Worm (Caenorhabditis elegans): ENCODE data around the gene B0001.2.

B0001.2 gene

ce11 chrIV:12113056-12113455 lies 37.7 kb downstream of the B0001.2 start:
- no peak for TF ChIP-seq scrt-1 (GFP tag; IDR thresholded peaks at IDR 0.05)
- no peak for TF ChIP-seq tbx-11 (GFP tag; IDR thresholded peaks at IDR 0.05)
- no peak for TF ChIP-seq sea-1 (GFP tag; conservative IDR thresholded peaks at IDR 0.05)
- no peak for TF ChIP-seq hnd-1 (tag; optimal IDR thresholded peaks at IDR 0.05)
- no peak for TF ChIP-seq F13C5.2 (tag; optimal IDR thresholded peaks at IDR 0.05)
- no peak for TF ChIP-seq tbx-37 (GFP tag; conservative IDR thresholded peaks at IDR 0.05)
- TF ChIP-seq ama-1 (optimal IDR thresholded peaks at IDR 0.05) = no peak
- no peak for TF ChIP-seq pes-1 (GFP tag; IDR thresholded peaks at IDR 0.05)

- TF ChIP-seq F13C5.2 (tag; optimal IDR thresholded peaks at IDR 0.05) (no peak), ama-1 (optimal IDR thresholded peaks at IDR 0.05) (no peak), tbx-37 (GFP tag; conservative IDR thresholded peaks at IDR 0.05) (no peak), ets-7 (tag; optimal IDR thresholded peaks at IDR 0.05) (no peak), flt-1 (GFP tag; IDR thresholded peaks at IDR 0.05) (no peak), hmbx-1 (tag; optimal IDR thresholded peaks at IDR 0.05) (no peak), ceh-13 (GFP tag; optimal IDR thresholded peaks at IDR 0.05) (no peak), hnd-1 (tag; optimal IDR thresholded peaks at IDR 0.05) (no peak), ceh-36 (tag; optimal IDR thresholded peaks at IDR 0.05) (no peak), scrt-1 (GFP tag; IDR thresholded peaks at IDR 0.05) (no peak), hmg-4 (GFP tag; optimal IDR thresholded peaks at IDR 0.05) (no peak)
These were observed 39.3 kb downstream of the B0001.2 start, which contains the start of gene dlc-2 for ce11 chrIV:12111477-12111876. TSS of gene dlc-2 (minus strand) at chrIV:12111577.

ce11 chrIV:12110339-12110738 lies 40.4 kb downstream of the B0001.2 start, which contains the start of gene col-129:
TSS of gene col-129 (minus strand) at chrIV:12110439.
- TF ChIP-seq hnd-1 (tag; optimal IDR thresholded peaks at IDR 0.05) (no peak), hmg-4 (GFP tag; optimal IDR thresholded peaks at IDR 0.05) (no peak), tbx-37 (GFP tag; conservative IDR thresholded peaks at IDR 0.05) (no peak), sea-1 (GFP tag; conservative IDR thresholded peaks at IDR 0.05) (no peak), F13C5.2 (tag; optimal IDR thresholded peaks at IDR 0.05) (no peak), aly-1 (tag; optimal IDR thresholded peaks at IDR 0.05) (no peak), flt-1 (GFP tag; IDR thresholded peaks at IDR 0.05) (no peak), pes-1 (GFP tag; IDR thresholded peaks at IDR 0.05) (no peak)

- TF ChIP-seq B0310.2 (tag; optimal IDR thresholded peaks at IDR 0.05) (no peak), ceh-36 (tag; optimal IDR thresholded peaks at IDR 0.05) (no peak), aly-1 (tag; optimal IDR thresholded peaks at IDR 0.05) (no peak), sea-1 (GFP tag; conservative IDR thresholded peaks at IDR 0.05) (no peak), hmg-4 (GFP tag; optimal IDR thresholded peaks at IDR 0.05) (no peak), tbx-37 (GFP tag; conservative IDR thresholded peaks at IDR 0.05) (no peak), scrt-1 (GFP tag; IDR thresholded peaks at IDR 0.05) (no peak), hmbx-1 (tag; optimal IDR thresholded peaks at IDR 0.05) (no peak), tra-4 (tag; optimal IDR thresholded peaks at IDR 0.05) (no peak), ets-7 (tag; optimal IDR thresholded peaks at IDR 0.05) (no peak), ama-1 (optimal IDR thresholded peaks at IDR 0.05) (no peak), F13C5.2 (tag; optimal IDR thresholded peaks at IDR 0.05) (no peak)
These were observed 41.0 kb downstream of the B0001.2 start for ce11 chrIV:12109743-12110142.

ce11 chrIV:12108984-12109657 lies 41.7 kb downstream of the B0001.2 start:
- no peak for TF ChIP-seq tra-4 (tag; optimal IDR thresholded peaks at IDR 0.05)
- no peak for TF ChIP-seq sea-1 (GFP tag; conservative IDR thresholded peaks at IDR 0.05)
- TF ChIP-seq flt-1 (GFP tag; IDR thresholded peaks at IDR 0.05) = no peak
- no peak for TF ChIP-seq pes-1 (GFP tag; IDR thresholded peaks at IDR 0.05)
- TF ChIP-seq tbx-11 (GFP tag; IDR thresholded peaks at IDR 0.05) = no peak
- no peak for TF ChIP-seq hmg-4 (GFP tag; optimal IDR thresholded peaks at IDR 0.05)
- no peak for TF ChIP-seq ama-1 (optimal IDR thresholded peaks at IDR 0.05)
- no peak for TF ChIP-seq F13C5.2 (tag; optimal IDR thresholded peaks at IDR 0.05)
- no peak for TF ChIP-seq ets-7 (tag; optimal IDR thresholded peaks at IDR 0.05)
- no peak for TF ChIP-seq tbx-37 (GFP tag; conservative IDR thresholded peaks at IDR 0.05)
- no peak for TF ChIP-seq aly-1 (tag; optimal IDR thresholded peaks at IDR 0.05)
- no peak for TF ChIP-seq scrt-1 (GFP tag; IDR thresholded peaks at IDR 0.05)
- TF ChIP-seq B0310.2 (tag; optimal IDR thresholded peaks at IDR 0.05) = no peak

ce11 chrIV:12105558-12105957 lies 45.2 kb downstream of the B0001.2 start, which contains the start of gene M18.3:
TSS of gene M18.3 (plus strand) at chrIV:12105858.
- TF ChIP-seq ceh-13 (GFP tag; optimal IDR thresholded peaks at IDR 0.05) (no peak), F13C5.2 (tag; optimal IDR thresholded peaks at IDR 0.05) (no peak), pes-1 (GFP tag; IDR thresholded peaks at IDR 0.05) (no peak), ama-1 (optimal IDR thresholded peaks at IDR 0.05) (no peak), hnd-1 (tag; optimal IDR thresholded peaks at IDR 0.05) (no peak), scrt-1 (GFP tag; IDR thresholded peaks at IDR 0.05) (no peak), tbx-37 (GFP tag; conservative IDR thresholded peaks at IDR 0.05) (no peak), tbx-11 (GFP tag; IDR thresholded peaks at IDR 0.05) (no peak), tra-4 (tag; optimal IDR thresholded peaks at IDR 0.05) (no peak), B0310.2 (tag; optimal IDR thresholded peaks at IDR 0.05) (no peak), aly-1 (tag; optimal IDR thresholded peaks at IDR 0.05) (no peak), flt-1 (GFP tag; IDR thresholded peaks at IDR 0.05) (no peak), hmbx-1 (tag; optimal IDR thresholded peaks at IDR 0.05) (no peak), ets-7 (tag; optimal IDR thresholded peaks at IDR 0.05) (no peak), ceh-36 (tag; optimal IDR thresholded peaks at IDR 0.05) (no peak)

Data from whole organism, early embryonic.